Worm (Caenorhabditis elegans): Measurements from ENCODE around the gene clec-196.

DNA sequence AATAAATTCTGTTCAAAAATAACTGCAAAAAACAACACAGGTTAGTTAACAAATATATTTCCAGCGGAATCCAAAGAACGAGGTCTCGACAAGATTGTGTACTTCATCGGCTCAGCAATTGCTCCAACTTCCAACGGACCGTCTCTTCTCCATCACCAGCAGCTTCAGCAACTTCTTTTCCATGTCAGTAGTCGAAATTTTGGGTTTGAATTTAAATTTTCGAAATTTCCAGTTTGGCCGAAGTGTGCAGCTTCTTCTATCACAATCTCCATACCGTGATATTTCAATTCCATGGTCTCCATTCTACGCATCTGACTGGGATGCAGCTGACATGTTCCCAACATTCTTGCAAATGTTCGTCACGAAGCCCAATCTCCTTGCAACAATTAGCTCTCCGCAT is 23.3 kb upstream of the clec-196 start:
- no peak for TF ChIP-seq dsc-1 (tag; optimal IDR thresholded peaks at IDR 0.05)
- TF ChIP-seq tbx-2 (tag; optimal IDR thresholded peaks at IDR 0.05) = no peak
- no peak for TF ChIP-seq blmp-1 (tag; optimal IDR thresholded peaks at IDR 0.05)
- TF ChIP-seq egl-27 (tag; optimal IDR thresholded peaks at IDR 0.05) = no peak
- TF ChIP-seq nhr-77 (tag; optimal IDR thresholded peaks at IDR 0.05) = no peak
- no peak for TF ChIP-seq ceh-90 (tag; optimal IDR thresholded peaks at IDR 0.05)
- TF ChIP-seq ces-1 (GFP tag; optimal IDR thresholded peaks at IDR 0.05) = no peak

Data from whole organism, L1 larva.